Worm (Caenorhabditis elegans) whole organism, L4/young adult: ENCODE measurements around the gene glod-4.

Source experiments
- dao-5 ChIP-seq: sonication (generic microtip); optimal IDR thresholded peaks from 2 replicates; lab custom pipeline; 2016; ENCODE audit warnings: missing genotype, missing genetic modification characterization, moderate library complexity, missing compliant biosample characterization
- him-1 ChIP-seq: sonication (generic microtip); optimal IDR thresholded peaks from 2 replicates; lab custom pipeline; 2016; ENCODE audit warnings: missing genotype, missing genetic modification reagents, missing genetic modification characterization, missing compliant biosample characterization

ce11 chrIII:4187845-4188244, 34.4 kb downstream of the glod-4 start, which contains the start of gene R74.2:
- no peak for TF ChIP-seq dao-5 (tag; lab: Kevin White, UChicago)
- no peak for TF ChIP-seq him-1
